Worm (Caenorhabditis elegans) whole organism, L1 larva: Measurements from ENCODE around the gene R05D3.12.

Source experiments
- C04F5.9 ChIP-seq: sonication (generic microtip); optimal IDR thresholded peaks from 2 replicates; lab custom pipeline; 2016; ENCODE audit warnings: missing genetic modification characterization, missing compliant biosample characterization
- C16A3.4 ChIP-seq: fragments of 150-350 bp; optimal IDR thresholded peaks from 2 replicates; lab custom pipeline; 2014; ENCODE audit warnings: missing biosample characterization, missing genetic modification characterization
- F16B12.6 ChIP-seq: fragments of 150-350 bp; optimal IDR thresholded peaks from 2 replicates; lab custom pipeline; 2014; ENCODE audit warnings: missing biosample characterization, missing genetic modification characterization
- aha-1 ChIP-seq: fragments of 150-350 bp; optimal IDR thresholded peaks from 2 replicates; lab custom pipeline; 2014; ENCODE audit warnings: missing biosample characterization, missing genetic modification characterization
- aly-2 ChIP-seq: fragments of 150-350 bp; optimal IDR thresholded peaks from 2 replicates; lab custom pipeline; 2014; ENCODE audit warnings: missing biosample characterization, missing genetic modification characterization
- blmp-1 ChIP-seq: fragments of 150-350 bp; optimal IDR thresholded peaks from 2 replicates; lab custom pipeline; 2014; ENCODE audit warnings: missing biosample characterization, missing genetic modification characterization
- ceh-63 ChIP-seq: fragments of 200-800 bp; sonication (Bioruptor generic); optimal IDR thresholded peaks from 2 replicates; lab custom pipeline; 2018; ENCODE audit warnings: mild to moderate bottlenecking, missing genetic modification characterization, missing compliant biosample characterization
- ceh-8 ChIP-seq: fragments of 200-800 bp; sonication (Bioruptor generic); optimal IDR thresholded peaks from 2 replicates; lab custom pipeline; 2018; ENCODE audit warnings: mild to moderate bottlenecking, missing genetic modification characterization, moderate library complexity, missing compliant biosample characterization
- ceh-82 ChIP-seq, 3 experiments: fragments of 150-350 bp in 1 of 3; sonication (generic microtip) in 2 of 3; optimal IDR thresholded peaks; 2 replicates each; lab custom pipeline; 2014 to 2017; ENCODE audit warnings: missing biosample characterization in 3 of 3, missing genetic modification characterization in 3 of 3
- ceh-88 ChIP-seq: fragments of 200-800 bp; sonication (Bioruptor generic); IDR thresholded peaks from 2 replicates; pipeline ENCODE4 v1.3.6; 2022; ENCODE audit warnings: missing genetic modification characterization, missing compliant biosample characterization
- dpl-1 ChIP-seq, 3 experiments: fragments of 150-350 bp in 2 of 3; sonication (generic microtip) in 1 of 3; optimal IDR thresholded peaks; 2 replicates each; lab custom pipeline; 2014 to 2017; ENCODE audit warnings: missing biosample characterization in 3 of 3, missing genetic modification characterization in 3 of 3, missing genetic modification reagents in 3 of 3
- dsc-1 ChIP-seq: sonication (generic microtip); optimal IDR thresholded peaks from 2 replicates; lab custom pipeline; 2016; ENCODE audit warnings: mild to moderate bottlenecking, missing genetic modification characterization, missing compliant biosample characterization
- efl-1 ChIP-seq, 4 experiments: fragments of 150-350 bp; optimal IDR thresholded peaks in 3 of 4; peaks in 1 of 4; 1 replicate in 1 of 4; 2 replicates in 3 of 4; lab custom pipeline; 2014; ENCODE audit warnings: missing biosample characterization in 2 of 4, missing genetic modification characterization in 2 of 4, missing genetic modification reagents in 2 of 4
- efl-3 ChIP-seq: fragments of 200-800 bp; sonication (Bioruptor generic); optimal IDR thresholded peaks from 2 replicates; lab custom pipeline; 2018; ENCODE audit warnings: mild to moderate bottlenecking, missing genetic modification characterization, missing compliant biosample characterization
- egl-27 ChIP-seq, 2 experiments: fragments of 150-350 bp in 1 of 2; sonication (generic microtip); optimal IDR thresholded peaks; 3 replicates each; lab custom pipeline; 2017 to 2018; ENCODE audit warnings: missing biosample characterization in 2 of 2, missing genetic modification characterization in 2 of 2, missing genetic modification reagents in 2 of 2
- elt-2 ChIP-seq: sonication (generic microtip); optimal IDR thresholded peaks from 2 replicates; lab custom pipeline; 2016; ENCODE audit warnings: missing genetic modification characterization, mild to moderate bottlenecking, inconsistent platforms, missing compliant biosample characterization, missing genetic modification reagents
- fkh-10 ChIP-seq: sonication (generic microtip); optimal IDR thresholded peaks from 2 replicates; lab custom pipeline; 2017; ENCODE audit warnings: missing biosample characterization, missing genetic modification reagents, missing genetic modification characterization
- fkh-4 ChIP-seq: sonication (generic microtip); optimal IDR thresholded peaks from 2 replicates; lab custom pipeline; 2016; ENCODE audit warnings: missing compliant biosample characterization, missing genetic modification characterization, borderline replicate concordance
- hlh-17 ChIP-seq: fragments of 200-800 bp; sonication (Bioruptor generic); optimal IDR thresholded peaks from 2 replicates; lab custom pipeline; 2018; ENCODE audit warnings: missing genetic modification characterization, mild to moderate bottlenecking, missing compliant biosample characterization, moderate library complexity, borderline replicate concordance
- hlh-4 ChIP-seq: sonication (generic microtip); optimal IDR thresholded peaks from 2 replicates; lab custom pipeline; 2016; ENCODE audit warnings: mild to moderate bottlenecking, missing genetic modification characterization, missing compliant biosample characterization
- hpl-2 ChIP-seq: fragments of 150-350 bp; optimal IDR thresholded peaks from 2 replicates; lab custom pipeline; 2014; ENCODE audit warnings: missing biosample characterization, missing genetic modification reagents, missing genetic modification characterization
- irx-1 ChIP-seq: sonication (generic microtip); optimal IDR thresholded peaks from 2 replicates; lab custom pipeline; 2016; ENCODE audit warnings: missing genetic modification characterization, missing compliant biosample characterization
- jun-1 ChIP-seq: fragments of 150-350 bp; optimal IDR thresholded peaks from 2 replicates; lab custom pipeline; 2014; ENCODE audit warnings: missing biosample characterization, missing genetic modification reagents, missing genetic modification characterization
- lin-14 ChIP-seq: fragments of 200-800 bp; sonication (Bioruptor generic); optimal IDR thresholded peaks from 2 replicates; lab custom pipeline; 2018; ENCODE audit warnings: mild to moderate bottlenecking, missing genetic modification characterization, moderate library complexity, missing compliant biosample characterization
- lir-3 ChIP-seq: sonication (generic microtip); optimal IDR thresholded peaks from 2 replicates; lab custom pipeline; 2016; ENCODE audit warnings: mild to moderate bottlenecking, missing genetic modification characterization, moderate library complexity, missing compliant biosample characterization; ENCODE audit not compliant: poor library complexity
- mdl-1 ChIP-seq, 2 experiments: fragments of 150-350 bp; optimal IDR thresholded peaks; 2 replicates each; lab custom pipeline; 2014 to 2017; ENCODE audit warnings: missing biosample characterization in 2 of 2, missing genetic modification characterization in 2 of 2, inconsistent platforms in 1 of 2
- nhr-12 ChIP-seq: sonication (generic microtip); optimal IDR thresholded peaks from 2 replicates; lab custom pipeline; 2017; ENCODE audit warnings: missing biosample characterization, missing genetic modification characterization
- nhr-19 ChIP-seq: fragments of 200-800 bp; sonication (Bioruptor generic); conservative IDR thresholded peaks from 2 replicates; pipeline ENCODE4 v1.3.6; 2022; ENCODE audit warnings: missing genetic modification characterization, missing compliant biosample characterization
- nhr-20 ChIP-seq: sonication (generic microtip); optimal IDR thresholded peaks from 2 replicates; lab custom pipeline; 2016; ENCODE audit warnings: mild to moderate bottlenecking, missing genetic modification characterization, missing compliant biosample characterization
- nhr-71 ChIP-seq: sonication (generic microtip); optimal IDR thresholded peaks from 2 replicates; lab custom pipeline; 2016; ENCODE audit warnings: mild to moderate bottlenecking, missing genetic modification characterization, moderate library complexity, missing compliant biosample characterization
- nhr-76 ChIP-seq: sonication (generic microtip); optimal IDR thresholded peaks from 2 replicates; lab custom pipeline; 2017; ENCODE audit warnings: missing biosample characterization, missing genetic modification characterization
- nhr-90 ChIP-seq: sonication (generic microtip); optimal IDR thresholded peaks from 2 replicates; lab custom pipeline; 2016; ENCODE audit warnings: mild to moderate bottlenecking, missing genetic modification characterization, missing compliant biosample characterization; ENCODE audit not compliant: poor library complexity
- pag-3 ChIP-seq: sonication (generic microtip); optimal IDR thresholded peaks from 2 replicates; lab custom pipeline; 2017; ENCODE audit warnings: missing genetic modification characterization, mild to moderate bottlenecking, missing compliant biosample characterization, antibody characterized with exemption, borderline replicate concordance; ENCODE audit not compliant: insufficient read depth
- pqm-1 ChIP-seq: sonication (generic microtip); optimal IDR thresholded peaks from 3 replicates; lab custom pipeline; 2017; ENCODE audit warnings: missing biosample characterization, missing genetic modification characterization
- skn-1 ChIP-seq: fragments of 150-350 bp; optimal IDR thresholded peaks from 2 replicates; lab custom pipeline; 2014; ENCODE audit warnings: missing biosample characterization, missing genetic modification characterization
- snpc-4 ChIP-seq: fragments of 150-350 bp; optimal IDR thresholded peaks from 2 replicates; lab custom pipeline; 2014; ENCODE audit warnings: missing biosample characterization, missing genetic modification characterization
- snu-23 ChIP-seq: sonication (generic microtip); optimal IDR thresholded peaks from 2 replicates; lab custom pipeline; 2016; ENCODE audit warnings: missing genetic modification characterization, missing compliant biosample characterization
- sptf-1 ChIP-seq: fragments of 150-350 bp; optimal IDR thresholded peaks from 2 replicates; lab custom pipeline; 2014; ENCODE audit warnings: missing biosample characterization, missing genetic modification characterization
- sup-37 ChIP-seq: fragments of 200-800 bp; sonication (Bioruptor generic); optimal IDR thresholded peaks from 2 replicates; lab custom pipeline; 2018; ENCODE audit warnings: mild to moderate bottlenecking, missing genetic modification characterization, missing compliant biosample characterization
- unc-30 ChIP-seq: sonication (generic microtip); optimal IDR thresholded peaks from 2 replicates; lab custom pipeline; 2017; ENCODE audit warnings: missing biosample characterization, missing genetic modification characterization
- unc-86 ChIP-seq: sonication (generic microtip); optimal IDR thresholded peaks from 2 replicates; lab custom pipeline; 2016; ENCODE audit warnings: missing genetic modification characterization, missing compliant biosample characterization
- unc-98 ChIP-seq: fragments of 200-800 bp; sonication (Bioruptor generic); IDR thresholded peaks from 2 replicates; pipeline ENCODE4 v1.3.6; 2022; ENCODE audit warnings: missing genetic modification characterization, missing compliant biosample characterization
- xbp-1 ChIP-seq: sonication (generic microtip); optimal IDR thresholded peaks from 2 replicates; lab custom pipeline; 2016; ENCODE audit warnings: missing genetic modification characterization, missing compliant biosample characterization
- zip-4 ChIP-seq: fragments of 200-800 bp; sonication (Bioruptor generic); optimal IDR thresholded peaks from 2 replicates; lab custom pipeline; 2018; ENCODE audit warnings: mild to moderate bottlenecking, missing genetic modification characterization, moderate library complexity, missing compliant biosample characterization
- ztf-11 ChIP-seq, 2 experiments: sonication (generic microtip); optimal IDR thresholded peaks; 2 replicates each; lab custom pipeline; 2016 to 2017; ENCODE audit warnings: missing genetic modification characterization in 2 of 2, missing biosample characterization in 1 of 2, missing compliant biosample characterization in 1 of 2

The R05D3.12 gene

ce11 chrIII:8354644-8355461, 25.9 kb upstream of the R05D3.12 start, which contains the start of gene unc-116 (continued):
- TF ChIP-seq unc-86, result no peak
- TF ChIP-seq nhr-71, result peak; percentile 63
- TF ChIP-seq sup-37, result no peak
- no peak for TF ChIP-seq C04F5.9 (tag; lab: Kevin White, UChicago)

DNA sequence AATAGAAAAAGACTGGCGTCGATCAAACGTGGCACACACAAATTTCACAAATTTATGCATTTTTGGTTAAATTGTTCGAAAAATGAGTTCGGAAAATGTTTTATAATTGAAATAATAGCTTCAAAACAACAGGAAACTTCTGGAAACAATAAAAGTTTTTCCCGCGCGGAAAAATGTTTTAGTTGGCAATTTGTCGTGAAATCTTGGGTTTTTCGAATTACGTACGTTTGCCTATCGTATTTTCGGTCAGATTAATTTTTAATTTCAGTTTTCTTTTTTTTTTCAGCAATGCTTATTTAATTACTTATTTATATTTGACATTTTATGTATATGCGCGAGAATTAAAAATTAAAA, 25.3 kb upstream of the R05D3.12 start:
- TF ChIP-seq xbp-1, result no peak
- TF ChIP-seq ceh-88 (GFP tag; lab: Robert Waterston, UW), result no peak
- no peak for TF ChIP-seq blmp-1

- TF ChIP-seq pag-3 (tag; lab: Kevin White, UChicago) (no peak), aly-2 (peak; percentile 77), sptf-1 (tag; lab: Kevin White, UChicago) (no peak), C16A3.4 (tag; lab: Kevin White, UChicago) (peak; percentile 69), elt-2 (tag; lab: Kevin White, UChicago) (peak; percentile 2), ceh-82 (tag; optimal IDR thresholded peaks at IDR 0.05; lab: Kevin White, UChicago) (peak; percentile 15 to 61 (median 54)), skn-1 (tag; lab: Kevin White, UChicago) (peak; percentile 19), nhr-90 (peak; percentile 63), C04F5.9 (tag; lab: Kevin White, UChicago) (peak; percentile 39), unc-86 (peak; percentile 69), dsc-1 (peak; percentile 58), nhr-12 (tag; lab: Kevin White, UChicago) (no peak), efl-1 (optimal IDR thresholded peaks at IDR 0.05; lab: Kevin White, UChicago) (peak; percentile 72 to 85), efl-1 (GFP tag; optimal IDR thresholded peaks at IDR 0.05 in 1 of 2; lab: Kevin White, UChicago) (peak; percentile 53 to 54), nhr-76 (no peak), ceh-63 (GFP tag; lab: Kevin White, UChicago) (no peak), fkh-4 (no peak), jun-1 (peak; percentile 50), ztf-11 (tag; optimal IDR thresholded peaks at IDR 0.05; lab: Kevin White, UChicago) (peak in 1 of 2 experiments; percentile 56), pqm-1 (no peak), sup-37 (no peak), hlh-17 (GFP tag; lab: Kevin White, UChicago) (no peak), lir-3 (tag; lab: Kevin White, UChicago) (peak; percentile 63), unc-98 (GFP tag; lab: Robert Waterston, UW) (no peak), nhr-19 (GFP tag; lab: Robert Waterston, UW) (peak; percentile 75), zip-4 (GFP tag; lab: Kevin White, UChicago) (peak; percentile 10), egl-27 (tag; optimal IDR thresholded peaks at IDR 0.05; lab: Kevin White, UChicago) (peak in 1 of 2 experiments; percentile 4), unc-30 (tag; lab: Kevin White, UChicago) (no peak), ceh-8 (GFP tag; lab: Kevin White, UChicago) (peak; percentile 10), nhr-71 (peak; percentile 87), nhr-20 (tag; lab: Kevin White, UChicago) (peak; percentile 88), fkh-10 (GFP tag; lab: Kevin White, UChicago) (peak; percentile 68), ceh-88 (GFP tag; lab: Robert Waterston, UW) (no peak), hpl-2 (GFP tag; lab: Kevin White, UChicago) (no peak), snu-23 (GFP tag; lab: Kevin White, UChicago) (peak; percentile 91), irx-1 (tag; lab: Kevin White, UChicago) (peak; percentile 53), F16B12.6 (tag; lab: Kevin White, UChicago) (peak; percentile 16), dpl-1 (GFP tag; optimal IDR thresholded peaks at IDR 0.05; lab: Kevin White, UChicago) (peak; percentile 47 to 68 (median 55)), hlh-4 (tag; lab: Kevin White, UChicago) (no peak), snpc-4 (peak; percentile 26), lin-14 (peak; percentile 95), aha-1 (no peak), efl-3 (GFP tag; lab: Kevin White, UChicago) (no peak), mdl-1 (tag; optimal IDR thresholded peaks at IDR 0.05; lab: Kevin White, UChicago) (peak in 1 of 2 experiments; percentile 51)
Measured at ce11 chrIII:8356407-8356881, 24.3 kb upstream of the R05D3.12 start.
